Worm (Caenorhabditis elegans): ENCODE data around the gene ptrn-1.

The ptrn-1 gene

DNA sequence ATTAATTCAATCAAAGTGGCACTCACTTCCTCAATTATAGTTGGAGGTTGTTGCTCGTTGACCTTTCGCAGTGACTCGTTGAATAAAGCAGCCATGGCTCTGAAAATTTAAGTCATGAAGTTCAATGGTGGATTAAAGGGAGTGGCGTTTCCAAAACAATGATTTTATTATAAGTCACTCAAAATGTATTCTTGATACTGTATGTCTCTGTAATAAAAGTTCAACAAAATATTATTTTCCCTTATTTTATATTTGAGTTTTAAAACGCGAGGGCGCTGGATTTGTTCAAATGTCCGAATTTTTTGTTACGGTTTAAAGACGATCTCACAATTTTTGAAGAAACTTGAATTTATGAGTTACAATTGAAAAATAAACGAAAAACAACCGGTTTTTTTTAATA lies 42.1 kb upstream of the ptrn-1 start, which contains the start of gene C30G4.4:
Gene C30G4.4 (minus strand): TSS at position 101 of the 400 bp plus-strand sequence.
- TF ChIP-seq tbx-7 (tag; optimal IDR thresholded peaks at IDR 0.05) = no peak
- TF ChIP-seq Y22D7AL.16 (tag; optimal IDR thresholded peaks at IDR 0.05) = no peak
- TF ChIP-seq fkh-10 (GFP tag; optimal IDR thresholded peaks at IDR 0.05) = no peak
- TF ChIP-seq gmeb-2 (tag; optimal IDR thresholded peaks at IDR 0.05) = no peak
- TF ChIP-seq nfya-1 (tag; optimal IDR thresholded peaks at IDR 0.05) = no peak
- TF ChIP-seq fax-1 (tag; optimal IDR thresholded peaks at IDR 0.05) = no peak
- TF ChIP-seq hlh-13 (GFP tag; optimal IDR thresholded peaks at IDR 0.05) = no peak
- TF ChIP-seq madf-2 (tag; optimal IDR thresholded peaks at IDR 0.05) = no peak
- TF ChIP-seq ceh-48 (tag; optimal IDR thresholded peaks at IDR 0.05) = no peak
- no peak for TF ChIP-seq sox-4 (tag; optimal IDR thresholded peaks at IDR 0.05)

DNA sequence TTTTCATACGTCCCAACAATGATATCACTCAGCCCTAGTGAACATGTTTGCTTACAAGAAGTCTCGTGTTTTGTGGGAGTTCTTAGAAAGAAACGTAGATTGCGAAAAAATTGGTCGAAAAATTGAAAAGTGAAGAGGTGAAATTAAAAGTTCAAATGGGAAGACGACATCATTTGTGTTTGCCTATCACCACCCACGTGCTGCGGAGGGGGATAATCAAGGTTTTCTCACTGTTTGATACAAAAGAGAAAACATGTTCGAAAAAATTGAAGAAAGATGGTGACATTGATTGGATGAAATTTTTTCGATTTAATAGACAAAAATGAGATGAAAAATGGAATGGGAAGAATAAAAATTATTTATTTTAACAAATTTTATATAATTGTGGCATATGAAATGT lies 40.5 kb upstream of the ptrn-1 start:
- TF ChIP-seq ceh-14 (tag; optimal IDR thresholded peaks at IDR 0.05) = no peak
- no peak for TF ChIP-seq tbx-2 (tag; optimal IDR thresholded peaks at IDR 0.05)
- no peak for TF ChIP-seq unc-3 (GFP tag; conservative IDR thresholded peaks at IDR 0.05)
- no peak for TF ChIP-seq unc-3 (tag; optimal IDR thresholded peaks at IDR 0.05)
- TF ChIP-seq hlh-30 (tag; optimal IDR thresholded peaks at IDR 0.05; ENCODE audit: insufficient read depth) = no peak
- no peak for TF ChIP-seq hlh-8 (tag; optimal IDR thresholded peaks at IDR 0.05)
- TF ChIP-seq nhr-232 (tag; optimal IDR thresholded peaks at IDR 0.05) = no peak
- TF ChIP-seq che-1 (tag; optimal IDR thresholded peaks at IDR 0.05) = no peak
- no peak for TF ChIP-seq tbx-7 (tag; optimal IDR thresholded peaks at IDR 0.05)
- no peak for TF ChIP-seq C08G9.2 (tag; optimal IDR thresholded peaks at IDR 0.05)
- TF ChIP-seq nhr-11 (tag; optimal IDR thresholded peaks at IDR 0.05) = no peak
- no peak for TF ChIP-seq lin-11 (tag; optimal IDR thresholded peaks at IDR 0.05)
- TF ChIP-seq unc-42 (tag; optimal IDR thresholded peaks at IDR 0.05) = no peak
- TF ChIP-seq sox-2 (GFP tag; IDR thresholded peaks at IDR 0.05) = no peak
- TF ChIP-seq Y22D7AL.16 (tag; optimal IDR thresholded peaks at IDR 0.05) = no peak
- no peak for TF ChIP-seq K02D7.2 (tag; optimal IDR thresholded peaks at IDR 0.05)
- TF ChIP-seq npax-4 (tag; optimal IDR thresholded peaks at IDR 0.05) = no peak
- no peak for TF ChIP-seq dmd-4 (tag; optimal IDR thresholded peaks at IDR 0.05; ENCODE audit: borderline replicate concordance)
- TF ChIP-seq pag-3 (tag; optimal IDR thresholded peaks at IDR 0.05; ENCODE audit: borderline replicate concordance) = no peak
- TF ChIP-seq nfya-1 (tag; optimal IDR thresholded peaks at IDR 0.05) = no peak
- no peak for TF ChIP-seq ets-4 (tag; optimal IDR thresholded peaks at IDR 0.05)

DNA sequence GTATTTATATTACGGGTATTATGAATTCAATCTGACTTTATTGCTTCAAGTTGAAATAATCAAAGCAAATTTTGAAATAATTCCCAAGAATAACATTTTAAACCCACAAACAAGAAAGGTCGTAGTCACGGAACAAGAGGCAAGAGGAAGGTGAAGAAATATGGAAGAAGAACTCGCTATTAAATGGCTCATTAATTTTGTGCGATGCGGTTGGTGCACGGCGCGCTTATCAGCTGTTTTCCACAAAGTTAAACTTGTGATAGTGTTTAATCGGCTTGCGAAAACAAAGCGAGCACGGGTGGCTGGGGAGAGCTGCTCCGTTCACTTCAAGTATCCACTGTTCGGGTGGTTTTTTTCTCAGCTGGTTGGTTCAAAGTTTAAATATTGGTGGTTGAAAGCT lies 36.9 kb upstream of the ptrn-1 start:
- TF ChIP-seq ceh-31 (tag; optimal IDR thresholded peaks at IDR 0.05) = no peak
- TF ChIP-seq tbx-2 (tag; optimal IDR thresholded peaks at IDR 0.05) = no peak
- TF ChIP-seq elt-2 (tag; optimal IDR thresholded peaks at IDR 0.05) = peak; percentile 29
- no peak for TF ChIP-seq pros-1 (tag; optimal IDR thresholded peaks at IDR 0.05)
- TF ChIP-seq ets-4 (tag; optimal IDR thresholded peaks at IDR 0.05) = no peak

DNA sequence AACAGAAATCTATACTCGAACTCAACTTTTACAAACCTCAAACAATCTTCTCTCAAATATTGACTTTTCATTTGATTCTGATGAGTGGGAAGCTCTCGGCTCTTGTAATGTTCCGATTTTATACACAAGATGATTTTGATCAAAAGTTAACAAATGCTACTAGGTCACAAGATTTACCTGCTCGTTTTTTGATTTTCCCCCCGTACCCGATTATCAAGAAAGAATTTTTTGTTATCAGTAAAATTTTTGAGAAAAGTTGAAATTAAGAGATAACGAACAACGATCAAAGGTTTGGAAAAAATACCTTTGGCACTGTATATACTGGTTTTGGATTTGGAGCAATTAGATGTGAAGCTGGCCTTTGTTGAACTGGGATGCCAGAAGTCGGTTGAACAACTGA lies 34.8 kb upstream of the ptrn-1 start:
- TF ChIP-seq syd-9 (tag; optimal IDR thresholded peaks at IDR 0.05) (no peak), K02D7.2 (tag; optimal IDR thresholded peaks at IDR 0.05) (no peak), elt-2 (tag; optimal IDR thresholded peaks at IDR 0.05) (peak; percentile 36)

DNA sequence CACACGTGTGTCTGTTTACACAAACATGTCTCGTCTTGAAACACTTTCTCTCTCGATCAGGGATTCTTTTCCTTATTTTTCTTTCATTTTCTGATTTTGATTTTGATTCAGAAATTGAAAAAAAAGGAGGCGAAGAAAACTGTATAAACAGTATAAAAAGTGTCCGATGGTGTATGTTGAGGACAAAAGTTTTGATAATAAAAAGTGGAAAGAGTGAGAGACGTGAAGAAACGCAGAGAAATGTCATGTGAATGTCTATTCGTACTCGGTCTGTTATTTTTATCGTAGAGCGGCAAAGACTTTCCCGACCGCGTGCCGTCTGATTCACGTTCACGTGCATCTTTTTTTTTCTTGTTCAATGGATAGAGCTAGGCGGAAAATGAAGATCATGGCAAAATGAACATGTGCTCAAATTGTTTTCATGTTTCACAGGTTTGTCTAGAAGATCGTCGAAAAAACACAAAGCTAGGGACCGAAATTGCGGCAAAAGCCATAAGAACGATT lies 33.8 kb upstream of the ptrn-1 start:
- TF ChIP-seq hlh-30 (tag; optimal IDR thresholded peaks at IDR 0.05; ENCODE audit: insufficient read depth) = peak; percentile 42
- peak; percentile 48 for TF ChIP-seq elt-2 (tag; optimal IDR thresholded peaks at IDR 0.05)
- TF ChIP-seq Y22D7AL.16 (tag; optimal IDR thresholded peaks at IDR 0.05) = no peak

DNA sequence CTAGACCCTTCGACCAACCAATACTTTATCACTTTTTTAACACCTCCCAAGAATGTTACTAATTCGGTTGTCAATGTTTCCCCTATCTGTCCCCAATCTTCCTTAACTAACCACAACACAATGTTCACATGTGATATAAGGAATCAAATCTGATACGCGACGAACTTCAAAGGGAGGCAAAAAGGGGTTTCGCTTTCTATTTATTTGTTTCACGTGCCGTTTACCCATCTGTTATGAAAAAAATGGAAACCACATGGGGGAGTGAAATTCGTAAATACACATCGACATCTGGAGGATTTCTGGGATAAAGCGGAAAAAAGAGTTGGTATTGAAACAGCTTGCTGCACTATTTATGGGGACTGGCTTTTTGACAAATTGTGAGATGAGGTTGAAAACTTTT lies 32.1 kb upstream of the ptrn-1 start:
- TF ChIP-seq hlh-8 (tag; optimal IDR thresholded peaks at IDR 0.05) = peak; percentile 77
- no peak for TF ChIP-seq C38D4.7 (GFP tag; optimal IDR thresholded peaks at IDR 0.05)
- TF ChIP-seq eyg-1 (tag; optimal IDR thresholded peaks at IDR 0.05) = no peak
- TF ChIP-seq ahr-1 (tag; optimal IDR thresholded peaks at IDR 0.05) = no peak

All from whole organism, late embryonic.